Fruit fly (Drosophila melanogaster) whole organism, embryonic: ENCODE results near the gene Arl5.

Experiments
- Aef1 ChIP-seq: fragments of 200-800 bp; sonication (Bioruptor generic); IDR thresholded peaks from 3 replicates; pipeline ENCODE4 v1.3.6; 2022; ENCODE audit warnings: missing biosample characterization, missing genetic modification characterization
- Antp ChIP-seq: fragments of 200-800 bp; sonication (Bioruptor generic); optimal IDR thresholded peaks from 3 replicates; lab custom pipeline; 2016; ENCODE audit warnings: missing biosample characterization, missing genetic modification characterization
- CG10321 ChIP-seq: fragments of 200-800 bp; sonication (Bioruptor generic); IDR thresholded peaks from 2 replicates; pipeline ENCODE4 v1.3.6; 2022; ENCODE audit warnings: missing biosample characterization, missing genetic modification characterization
- CG13287 ChIP-seq: fragments of 200-800 bp; sonication (Bioruptor generic); IDR thresholded peaks from 2 replicates; pipeline ENCODE4 v1.3.6; 2022; ENCODE audit warnings: missing biosample characterization, missing genetic modification characterization; ENCODE audit not compliant: partially characterized antibody
- CG13424 ChIP-seq: fragments of 200-800 bp; sonication (Bioruptor generic); optimal IDR thresholded peaks from 2 replicates; lab custom pipeline; 2019; ENCODE audit warnings: missing biosample characterization, mild to moderate bottlenecking, missing genetic modification characterization, moderate library complexity
- CG14050 ChIP-seq: fragments of 200-800 bp; sonication (Bioruptor generic); IDR thresholded peaks from 3 replicates; pipeline ENCODE4 v1.3.6; 2022; ENCODE audit warnings: missing biosample characterization, missing genetic modification characterization
- CG15479 ChIP-seq: fragments of 200-800 bp; sonication (Bioruptor generic); optimal IDR thresholded peaks from 3 replicates; lab custom pipeline; 2019; ENCODE audit warnings: missing biosample characterization, mild to moderate bottlenecking, missing genetic modification characterization, moderate library complexity
- CG15514 ChIP-seq: fragments of 200-800 bp; sonication (Bioruptor generic); optimal IDR thresholded peaks from 3 replicates; lab custom pipeline; 2017; ENCODE audit warnings: missing biosample characterization, missing genetic modification characterization, mild to moderate bottlenecking, moderate library complexity, missing genetic modification reagents
- CG17912 ChIP-seq: fragments of 200-800 bp; sonication (Bioruptor generic); optimal IDR thresholded peaks from 2 replicates; lab custom pipeline; 2018; ENCODE audit warnings: missing biosample characterization, mild to moderate bottlenecking, missing genetic modification characterization
- CG18476 ChIP-seq: fragments of 200-800 bp; sonication (Bioruptor generic); optimal IDR thresholded peaks from 2 replicates; lab custom pipeline; 2016; ENCODE audit warnings: missing biosample characterization, mild to moderate bottlenecking, missing genetic modification characterization
- CG2116 ChIP-seq: fragments of 200-800 bp; sonication (Bioruptor generic); optimal IDR thresholded peaks from 3 replicates; lab custom pipeline; 2018; ENCODE audit warnings: missing biosample characterization, mild to moderate bottlenecking, missing genetic modification characterization
- CG2199 ChIP-seq: fragments of 200-800 bp; sonication (Bioruptor generic); IDR thresholded peaks from 3 replicates; pipeline ENCODE4 v1.3.6; 2022; ENCODE audit warnings: missing biosample characterization, missing genetic modification characterization
- CG32532 ChIP-seq: fragments of 200-800 bp; sonication (Bioruptor generic); IDR thresholded peaks from 2 replicates; pipeline ENCODE4 v1.3.6; 2022; ENCODE audit warnings: missing biosample characterization, missing genetic modification characterization
- CG42726 ChIP-seq: fragments of 200-800 bp; sonication (Bioruptor generic); IDR thresholded peaks from 2 replicates; pipeline ENCODE4 v1.3.6; 2022; ENCODE audit warnings: missing biosample characterization, missing genetic modification characterization; ENCODE audit not compliant: partially characterized antibody
- CG43689 ChIP-seq: fragments of 200-800 bp; sonication (Bioruptor generic); IDR thresholded peaks from 2 replicates; pipeline ENCODE4 v1.3.6; 2022; ENCODE audit warnings: missing biosample characterization, missing genetic modification characterization
- CG4424 ChIP-seq: fragments of 200-800 bp; sonication (Bioruptor generic); optimal IDR thresholded peaks from 3 replicates; lab custom pipeline; 2016; ENCODE audit warnings: missing biosample characterization, missing genetic modification characterization
- CG4730 ChIP-seq: fragments of 200-800 bp; sonication (Bioruptor generic); IDR thresholded peaks from 2 replicates; pipeline ENCODE4 v1.3.6; 2022; ENCODE audit warnings: missing biosample characterization, missing genetic modification characterization
- CG4820 ChIP-seq: fragments of 200-800 bp; sonication (Bioruptor generic); optimal IDR thresholded peaks from 3 replicates; lab custom pipeline; 2016; ENCODE audit warnings: missing biosample characterization, missing genetic modification characterization
- CG4854 ChIP-seq: fragments of 200-800 bp; sonication (Bioruptor generic); optimal IDR thresholded peaks from 2 replicates; lab custom pipeline; 2016; ENCODE audit warnings: missing biosample characterization, missing genetic modification characterization, inconsistent platforms
- CG6765 ChIP-seq: fragments of 200-800 bp; sonication (Bioruptor generic); optimal IDR thresholded peaks from 3 replicates; lab custom pipeline; 2017; ENCODE audit warnings: missing biosample characterization, mild to moderate bottlenecking, missing genetic modification characterization
- CG7745 ChIP-seq: fragments of 200-800 bp; sonication (Bioruptor generic); optimal IDR thresholded peaks from 2 replicates; lab custom pipeline; 2018; ENCODE audit warnings: missing biosample characterization, mild to moderate bottlenecking, missing genetic modification characterization, moderate library complexity
- CG9437 ChIP-seq: fragments of 200-800 bp; sonication (Bioruptor generic); optimal IDR thresholded peaks from 2 replicates; lab custom pipeline; 2018; ENCODE audit warnings: missing biosample characterization, mild to moderate bottlenecking, missing genetic modification characterization
- Deaf1 ChIP-seq: fragments of 200-800 bp; optimal IDR thresholded peaks from 3 replicates; lab custom pipeline; 2019; ENCODE audit warnings: missing biosample characterization, mild to moderate bottlenecking, missing genetic modification characterization, moderate library complexity
- Dll ChIP-seq: fragments of 200-800 bp; sonication (Bioruptor generic); IDR thresholded peaks from 4 replicates; pipeline ENCODE4 v1.3.6; 2022; ENCODE audit warnings: missing biosample characterization, missing genetic modification characterization; ENCODE audit not compliant: partially characterized antibody
- Dref ChIP-seq: fragments of 200-800 bp; sonication (Bioruptor generic); IDR thresholded peaks from 2 replicates; pipeline ENCODE4 v1.3.6; 2022; ENCODE audit warnings: missing biosample characterization, missing genetic modification characterization
- Hr39 ChIP-seq: fragments of >200 bp; optimal IDR thresholded peaks from 2 replicates; lab custom pipeline; 2017
- Kr ChIP-seq: fragments of 200-800 bp; sonication (Bioruptor generic); optimal IDR thresholded peaks from 2 replicates; lab custom pipeline; 2017; ENCODE audit warnings: missing biosample characterization, mild to moderate bottlenecking, missing genetic modification characterization
- Mad ChIP-seq: fragments of 200-800 bp; sonication (Bioruptor generic); optimal IDR thresholded peaks from 2 replicates; lab custom pipeline; 2016; ENCODE audit warnings: missing biosample characterization, missing genetic modification characterization
- Mes4 ChIP-seq: fragments of 200-800 bp; sonication (Bioruptor generic); optimal IDR thresholded peaks from 2 replicates; lab custom pipeline; 2016; ENCODE audit warnings: missing biosample characterization, missing genetic modification characterization
- Oli ChIP-seq: fragments of 200-800 bp; sonication (Bioruptor generic); optimal IDR thresholded peaks from 2 replicates; lab custom pipeline; 2018; ENCODE audit warnings: missing biosample characterization, mild to moderate bottlenecking, missing genetic modification characterization, moderate library complexity
- Pdp1 ChIP-seq, 2 experiments: fragments of 200-800 bp; sonication (Bioruptor generic); optimal IDR thresholded peaks; 3 replicates each; lab custom pipeline; 2016; ENCODE audit warnings: missing biosample characterization in 2 of 2, missing genetic modification characterization in 2 of 2, mild to moderate bottlenecking in 1 of 2, moderate library complexity in 1 of 2
- Trl ChIP-seq, 3 experiments: fragments of >200 bp in 2 of 3; fragments of 200-800 bp in 1 of 3; sonication (Bioruptor generic) in 1 of 3; optimal IDR thresholded peaks; 2 replicates in 1 of 3; 3 replicates in 2 of 3; lab custom pipeline; 2016 to 2017; ENCODE audit warnings: missing biosample characterization in 1 of 3, missing genetic modification characterization in 1 of 3
- Xbp1 ChIP-seq: fragments of 200-800 bp; sonication (Bioruptor generic); optimal IDR thresholded peaks from 3 replicates; lab custom pipeline; 2016; ENCODE audit warnings: missing biosample characterization, mild to moderate bottlenecking, missing genetic modification characterization
- ase ChIP-seq: fragments of 200-800 bp; sonication (Bioruptor generic); IDR thresholded peaks from 3 replicates; pipeline ENCODE4 v1.3.6; 2022; ENCODE audit warnings: missing biosample characterization, missing genetic modification characterization
- dm ChIP-seq: fragments of 200-800 bp; sonication (Bioruptor generic); optimal IDR thresholded peaks from 3 replicates; lab custom pipeline; 2016; ENCODE audit warnings: missing biosample characterization, missing genetic modification characterization
- gem ChIP-seq: fragments of 200-800 bp; sonication (Bioruptor generic); optimal IDR thresholded peaks from 2 replicates; lab custom pipeline; 2019; ENCODE audit warnings: missing biosample characterization, mild to moderate bottlenecking, missing genetic modification characterization, moderate library complexity
- grn ChIP-seq: fragments of 200-800 bp; sonication (Bioruptor generic); optimal IDR thresholded peaks from 3 replicates; lab custom pipeline; 2017; ENCODE audit warnings: missing biosample characterization, missing genetic modification characterization
- inv ChIP-seq: fragments of 200-800 bp; sonication (Bioruptor generic); IDR thresholded peaks from 2 replicates; pipeline ENCODE4 v1.3.6; 2022; ENCODE audit warnings: missing biosample characterization, missing genetic modification characterization; ENCODE audit not compliant: partially characterized antibody
- kay ChIP-seq: fragments of 200-800 bp; sonication (Bioruptor generic); optimal IDR thresholded peaks from 2 replicates; lab custom pipeline; 2016; ENCODE audit warnings: missing biosample characterization, missing genetic modification characterization
- luna ChIP-seq: fragments of 200-800 bp; sonication (Bioruptor generic); optimal IDR thresholded peaks from 2 replicates; lab custom pipeline; 2016; ENCODE audit warnings: missing biosample characterization, missing genetic modification characterization
- mam ChIP-seq: fragments of 200-800 bp; sonication (Bioruptor generic); optimal IDR thresholded peaks from 3 replicates; lab custom pipeline; 2016; ENCODE audit warnings: missing biosample characterization, missing genetic modification characterization
- phol ChIP-seq: fragments of 200-800 bp; sonication (Bioruptor generic); optimal IDR thresholded peaks from 3 replicates; lab custom pipeline; 2018; ENCODE audit warnings: missing biosample characterization, mild to moderate bottlenecking, missing genetic modification characterization, moderate library complexity
- repo ChIP-seq: fragments of 200-800 bp; sonication (Bioruptor generic); optimal IDR thresholded peaks from 2 replicates; lab custom pipeline; 2016; ENCODE audit warnings: missing biosample characterization, missing genetic modification characterization
- row ChIP-seq: fragments of 200-800 bp; sonication (Bioruptor generic); IDR thresholded peaks from 3 replicates; pipeline ENCODE4 v1.3.6; 2022; ENCODE audit warnings: missing biosample characterization, missing genetic modification characterization
- salm ChIP-seq: fragments of 200-800 bp; sonication (Bioruptor generic); optimal IDR thresholded peaks from 2 replicates; lab custom pipeline; 2018; ENCODE audit warnings: missing biosample characterization, mild to moderate bottlenecking, missing genetic modification characterization
- sqz ChIP-seq: fragments of 200-800 bp; sonication (Bioruptor generic); optimal IDR thresholded peaks from 3 replicates; lab custom pipeline; 2018; ENCODE audit warnings: missing biosample characterization, mild to moderate bottlenecking, missing genetic modification characterization
- stc ChIP-seq: fragments of 200-800 bp; sonication (Bioruptor generic); IDR thresholded peaks from 2 replicates; pipeline ENCODE4 v1.3.6; 2022; ENCODE audit warnings: missing biosample characterization, missing genetic modification characterization
- tgo ChIP-seq: fragments of 200-800 bp; sonication (Bioruptor generic); IDR thresholded peaks from 3 replicates; pipeline ENCODE4 v1.3.6; 2022; ENCODE audit warnings: missing biosample characterization, missing genetic modification characterization
- tio ChIP-seq: fragments of 200-800 bp; sonication (Bioruptor generic); optimal IDR thresholded peaks from 2 replicates; lab custom pipeline; 2017; ENCODE audit warnings: missing biosample characterization, missing genetic modification characterization, inconsistent platforms

The Arl5 gene

DNA sequence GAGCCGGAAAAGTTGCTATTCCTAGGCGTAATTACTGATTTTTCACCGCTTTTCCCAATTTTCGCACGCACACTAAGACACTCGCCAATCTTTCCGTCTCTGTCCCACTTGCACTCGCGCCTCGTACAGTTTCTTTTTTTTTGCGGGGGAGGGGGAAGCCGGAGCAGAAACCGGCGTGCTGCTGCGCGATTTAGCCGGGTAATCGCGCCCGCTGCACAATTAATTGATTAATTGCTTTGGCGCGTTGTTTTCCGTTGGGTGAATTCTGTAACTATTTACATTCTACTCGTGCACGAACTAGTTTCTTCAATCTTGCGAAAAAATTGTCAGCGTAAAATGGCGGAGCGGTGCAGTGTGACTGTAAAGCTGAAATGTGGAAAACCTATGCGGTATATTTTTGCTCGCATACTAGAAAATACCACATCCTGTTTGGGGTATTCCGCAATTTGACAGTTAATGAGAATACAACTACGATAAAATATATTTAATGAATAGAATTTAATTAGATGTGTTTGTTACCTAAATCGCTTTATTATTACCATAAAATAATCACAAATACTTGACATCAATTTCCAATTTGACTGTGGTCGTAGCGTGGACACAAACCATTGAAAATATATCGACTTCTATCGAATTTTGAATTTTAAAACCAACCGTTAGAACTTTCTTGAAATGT, 15.6 kb upstream of the Arl5 start, which contains the start of gene Cpsf6 (continued):
- TF ChIP-seq CG42726 (GFP tag; lab: Robert Waterston, UW) (0 out of 2 replicates have a peak, but pooled peaks have one; percentile 18), CG10321 (no peak), stc (GFP tag; lab: Robert Waterston, UW) (no peak), CG13424 (peak; percentile 79), Oli (peak; percentile 39), CG15479 (peak; percentile 13), repo (GFP tag; lab: Kevin White, UChicago) (no peak), CG7745 (tag; lab: Kevin White, UChicago) (no peak), Mad (peak; percentile 47), ase (peak; percentile 63; the same call in 2 of the 3 replicates), salm (tag; lab: Kevin White, UChicago) (no peak), tgo (GFP tag; lab: Robert Waterston, UW) (peak; percentile 61; the same call in 2 of the 3 replicates), CG9437 (GFP tag; lab: Kevin White, UChicago) (peak; percentile 6), CG6765 (GFP tag; lab: Kevin White, UChicago) (no peak), Dref (GFP tag; lab: Robert Waterston, UW) (peak; percentile 76), dm (peak; percentile 49), luna (GFP tag; lab: Kevin White, UChicago) (no peak), CG4424 (peak; percentile 60), Pdp1 (GFP tag; optimal IDR thresholded peaks at IDR 0.05; lab: Kevin White, UChicago) (peak in 1 of 2 experiments; percentile 40), Xbp1 (peak; percentile 64), Kr (GFP tag; lab: Kevin White, UChicago) (no peak), Hr39 (no peak), Mes4 (GFP tag; lab: Kevin White, UChicago) (no peak), CG13287 (GFP tag; lab: Robert Waterston, UW) (peak; percentile 10; the same call in 1 of the 2 replicates), CG43689 (GFP tag; lab: Robert Waterston, UW) (no peak), CG4854 (GFP tag; lab: Kevin White, UChicago) (peak; percentile 46), mam (GFP tag; lab: Kevin White, UChicago) (peak; percentile 30), Dll (GFP tag; lab: Robert Waterston, UW) (0 out of 4 replicates have a peak, but pooled peaks have one; percentile 46), CG32532 (peak; percentile 72), sqz (GFP tag; lab: Kevin White, UChicago) (peak; percentile 74), grn (GFP tag; lab: Kevin White, UChicago) (no peak), inv (GFP tag; lab: Robert Waterston, UW) (no peak; the same call in 1 of the 2 replicates), CG14050 (peak; percentile 61; the same call in 2 of the 3 replicates), Trl (optimal IDR thresholded peaks at IDR 0.05; lab: Kevin White, UChicago) (no peak), Trl (GFP tag; optimal IDR thresholded peaks at IDR 0.05; lab: Kevin White, UChicago) (peak; percentile 43), tio (GFP tag; lab: Kevin White, UChicago) (peak; percentile 20), gem (tag; lab: Kevin White, UChicago) (peak; percentile 79), phol (tag; lab: Kevin White, UChicago) (peak; percentile 98), CG4820 (GFP tag; lab: Kevin White, UChicago) (peak; percentile 37), CG4730 (peak; percentile 46; the same call in 1 of the 2 replicates), CG15514 (GFP tag; lab: Kevin White, UChicago) (peak; percentile 80), CG2116 (GFP tag; lab: Kevin White, UChicago) (peak; percentile 82), Deaf1 (tag; lab: Kevin White, UChicago) (peak; percentile 19), CG18476 (peak; percentile 64), CG17912 (no peak), Aef1 (GFP tag; lab: Robert Waterston, UW) (no peak), kay (GFP tag; lab: Kevin White, UChicago) (peak; percentile 27), Antp (no peak), CG2199 (GFP tag; lab: Robert Waterston, UW) (no peak), row (GFP tag; lab: Robert Waterston, UW) (peak; percentile 85)
